Fruit fly (Drosophila melanogaster): ENCODE data around the gene PQBP1.
A peak's percentile ranks its signal among the peaks of the same experiment; 100 is the strongest.

The PQBP1 gene

dm6 chr3R:25069569-25069968 is 4.0 kb downstream of the PQBP1 start, which contains the start of the genes Stt3B and CG11839 (continued):
- TF ChIP-seq D19A (tag; optimal IDR thresholded peaks at IDR 0.05) (no peak), kah (GFP tag; optimal IDR thresholded peaks at IDR 0.05) (no peak), HmgZ (tag; optimal IDR thresholded peaks at IDR 0.05) (peak; percentile 89), CG34224 (GFP tag; IDR thresholded peaks at IDR 0.05; ENCODE audit: partially characterized antibody) (peak; percentile 93), Mes4 (GFP tag; optimal IDR thresholded peaks at IDR 0.05) (peak; percentile 53), CG3726 (GFP tag; IDR thresholded peaks at IDR 0.05) (no peak), CG1792 (GFP tag; optimal IDR thresholded peaks at IDR 0.05) (peak; percentile 73), en (GFP tag; optimal IDR thresholded peaks at IDR 0.05) (peak; percentile 25), Rfx (GFP tag; IDR thresholded peaks at IDR 0.05) (peak; percentile 82; the same call in 1 of the 2 replicates), repo (GFP tag; optimal IDR thresholded peaks at IDR 0.05) (peak; percentile 49), ap (GFP tag; IDR thresholded peaks at IDR 0.05) (no peak), CG18619 (GFP tag; optimal IDR thresholded peaks at IDR 0.05) (no peak), lab (GFP tag; optimal IDR thresholded peaks at IDR 0.05) (no peak), tgo (GFP tag; IDR thresholded peaks at IDR 0.05) (no peak; the same call in 1 of the 3 replicates), CG7271 (tag; optimal IDR thresholded peaks at IDR 0.05) (peak; percentile 11), gro (GFP tag; optimal IDR thresholded peaks at IDR 0.05) (peak; percentile 79), Lim3 (GFP tag; IDR thresholded peaks at IDR 0.05) (no peak), GATAe (GFP tag; conservative IDR thresholded peaks at IDR 0.05) (no peak), Hr3 (GFP tag; optimal IDR thresholded peaks at IDR 0.05) (peak; percentile 78), tup (GFP tag; optimal IDR thresholded peaks at IDR 0.05) (peak; percentile 19), CG13894 (tag; optimal IDR thresholded peaks at IDR 0.05) (no peak), pho (GFP tag; optimal IDR thresholded peaks at IDR 0.05) (peak; percentile 85), Asciz (GFP tag; optimal IDR thresholded peaks at IDR 0.05) (no peak), CG17612 (GFP tag; IDR thresholded peaks at IDR 0.05) (no peak), CG31365 (tag; optimal IDR thresholded peaks at IDR 0.05) (no peak), CG12219 (GFP tag; optimal IDR thresholded peaks at IDR 0.05) (no peak), CG10267 (tag; optimal IDR thresholded peaks at IDR 0.05) (peak; percentile 77), Six4 (GFP tag; optimal IDR thresholded peaks at IDR 0.05) (peak; percentile 74), scrt (GFP tag; optimal IDR thresholded peaks at IDR 0.05) (no peak), salm (tag; optimal IDR thresholded peaks at IDR 0.05) (peak; percentile 3), Meics (GFP tag; optimal IDR thresholded peaks at IDR 0.05) (no peak), CG16779 (GFP tag; IDR thresholded peaks at IDR 0.05) (no peak), Dfd (GFP tag; optimal IDR thresholded peaks at IDR 0.05) (no peak)

dm6 chr3R:25070871-25071270 is 5.3 kb downstream of the PQBP1 start, which contains the start of gene CG11836:
Gene CG11836, plus strand, starts transcription at chr3R:25071126.
- TF ChIP-seq btn (GFP tag; optimal IDR thresholded peaks at IDR 0.05) (no peak), CG4854 (GFP tag; optimal IDR thresholded peaks at IDR 0.05) (no peak), MBD-R2 (GFP tag; IDR thresholded peaks at IDR 0.05) (0 out of 2 replicates have a peak, but pooled peaks have one; percentile 8), Fer3 (tag; optimal IDR thresholded peaks at IDR 0.05) (no peak), HLH3B (GFP tag; IDR thresholded peaks at IDR 0.05) (no peak), sens (GFP tag) (no peak), gfzf (GFP tag; optimal IDR thresholded peaks at IDR 0.05) (peak; percentile 59), CG6254 (GFP tag; optimal IDR thresholded peaks at IDR 0.05) (no peak), E2f1 (GFP tag; IDR thresholded peaks at IDR 0.05) (no peak), row (GFP tag; IDR thresholded peaks at IDR 0.05) (0 out of 3 replicates have a peak, but pooled peaks have one; percentile 29), crp (GFP tag; optimal IDR thresholded peaks at IDR 0.05) (peak in 1 of 2 experiments; percentile 74), chinmo (GFP tag; IDR thresholded peaks at IDR 0.05; ENCODE audit: partially characterized antibody) (no peak), CG8478 (optimal IDR thresholded peaks at IDR 0.05) (no peak), ftz-f1 (GFP tag; optimal IDR thresholded peaks at IDR 0.05) (no peak), CG7963 (GFP tag; IDR thresholded peaks at IDR 0.05; ENCODE audit: partially characterized antibody) (no peak), NK7.1 (GFP tag; optimal IDR thresholded peaks at IDR 0.05) (no peak)

Measured in whole organism, embryonic.